Fruit fly (Drosophila melanogaster): ENCODE results near the gene Lip4.

Lip4 gene

DNA sequence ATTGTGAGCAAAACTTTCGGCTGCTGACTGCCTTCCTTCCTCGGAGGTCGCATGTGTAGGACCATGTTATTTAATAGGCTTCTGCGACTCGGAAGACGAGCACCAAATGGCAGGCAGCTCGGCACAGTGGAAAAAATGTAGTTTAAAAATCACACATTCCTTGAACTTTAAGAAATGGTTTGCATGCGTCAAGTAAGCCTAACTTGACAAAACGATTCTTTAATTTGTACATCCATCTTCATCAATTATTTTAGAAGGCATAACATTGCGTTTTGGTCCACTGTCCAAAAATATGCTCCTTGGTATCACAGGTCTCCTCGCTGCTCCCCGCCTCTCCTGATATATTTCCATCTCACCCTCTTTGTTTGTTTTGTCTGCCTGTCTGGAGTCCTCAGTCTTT is 38.3 kb downstream of the Lip4 start (continued):
- no peak for TF ChIP-seq tio (GFP tag; optimal IDR thresholded peaks at IDR 0.05)
- TF ChIP-seq CG10979 (tag; optimal IDR thresholded peaks at IDR 0.05): peak; percentile 23
- TF ChIP-seq CG8359 (GFP tag; optimal IDR thresholded peaks at IDR 0.05; ENCODE audit: borderline replicate concordance): no peak
- no peak for TF ChIP-seq peb (GFP tag; IDR thresholded peaks at IDR 0.05)
- TF ChIP-seq Scr (GFP tag; IDR thresholded peaks at IDR 0.05; ENCODE audit: partially characterized antibody): no peak
- no peak for TF ChIP-seq tll (GFP tag; optimal IDR thresholded peaks at IDR 0.05)
- TF ChIP-seq B-H2 (GFP tag; optimal IDR thresholded peaks at IDR 0.05): no peak
- TF ChIP-seq Hand (GFP tag; optimal IDR thresholded peaks at IDR 0.05): peak; percentile 80
- TF ChIP-seq Drgx (GFP tag; IDR thresholded peaks at IDR 0.05): no peak
- TF ChIP-seq disco-r (GFP tag; optimal IDR thresholded peaks at IDR 0.05): no peak
- TF ChIP-seq Dip2 (GFP tag; IDR thresholded peaks at IDR 0.05): no peak
- peak; percentile 53; the same call in 1 of the 2 replicates for TF ChIP-seq vvl (GFP tag; IDR thresholded peaks at IDR 0.05)
- TF ChIP-seq lov (optimal IDR thresholded peaks at IDR 0.05): no peak
- peak; percentile 21; the same call in 1 of the 3 replicates for TF ChIP-seq lov (GFP tag; IDR thresholded peaks at IDR 0.05)
- no peak for TF ChIP-seq Mes4 (GFP tag; optimal IDR thresholded peaks at IDR 0.05)
- TF ChIP-seq ara (GFP tag; IDR thresholded peaks at IDR 0.05): peak; percentile 19; the same call in 1 of the 2 replicates
- no peak for TF ChIP-seq CTCF (GFP tag; optimal IDR thresholded peaks at IDR 0.05)
- peak; percentile 49 for TF ChIP-seq ind (GFP tag; optimal IDR thresholded peaks at IDR 0.05)
- TF ChIP-seq CG12236 (GFP tag; optimal IDR thresholded peaks at IDR 0.05): no peak
- TF ChIP-seq luna (GFP tag; optimal IDR thresholded peaks at IDR 0.05): no peak
- TF ChIP-seq hbn (GFP tag; IDR thresholded peaks at IDR 0.05; ENCODE audit: partially characterized antibody): no peak
- TF ChIP-seq ci (GFP tag; IDR thresholded peaks at IDR 0.05): 0 out of 3 replicates have a peak, but pooled peaks have one; percentile 42
- no peak for TF ChIP-seq CG33557 (GFP tag; optimal IDR thresholded peaks at IDR 0.05)
- no peak for TF ChIP-seq ewg (GFP tag; optimal IDR thresholded peaks at IDR 0.05)
- TF ChIP-seq HLHmδ (GFP tag; optimal IDR thresholded peaks at IDR 0.05): no peak
- peak; percentile 25 to 37 for TF ChIP-seq dpn (GFP tag; optimal IDR thresholded peaks at IDR 0.05)
- TF ChIP-seq CG4404 (GFP tag; IDR thresholded peaks at IDR 0.05): peak; percentile 34; the same call in 1 of the 2 replicates
- peak; percentile 60 for TF ChIP-seq CG11504 (tag; optimal IDR thresholded peaks at IDR 0.05)
- TF ChIP-seq CG3065 (GFP tag; optimal IDR thresholded peaks at IDR 0.05): no peak
- TF ChIP-seq HLH3B (GFP tag; IDR thresholded peaks at IDR 0.05): peak; percentile 56; the same call in 1 of the 2 replicates
- TF ChIP-seq CG18619 (GFP tag; optimal IDR thresholded peaks at IDR 0.05): peak; percentile 49
- no peak for TF ChIP-seq Eip74EF (GFP tag; optimal IDR thresholded peaks at IDR 0.05)
- TF ChIP-seq seq (GFP tag; IDR thresholded peaks at IDR 0.05): 0 out of 2 replicates have a peak, but pooled peaks have one; percentile 24
- TF ChIP-seq CG8290 (GFP tag; optimal IDR thresholded peaks at IDR 0.05): no peak
- TF ChIP-seq CG8290 (tag; optimal IDR thresholded peaks at IDR 0.05): peak in 1 of 2 experiments; percentile 80
- peak; percentile 26 for TF ChIP-seq CG1233 (GFP tag; optimal IDR thresholded peaks at IDR 0.05)
- TF ChIP-seq CG9609 (GFP tag; optimal IDR thresholded peaks at IDR 0.05): peak; percentile 5
- peak; percentile 58 for TF ChIP-seq Fer3 (tag; optimal IDR thresholded peaks at IDR 0.05)
- no peak for TF ChIP-seq Dref (GFP tag; IDR thresholded peaks at IDR 0.05)
- peak; percentile 44 for TF ChIP-seq CG12071 (GFP tag; optimal IDR thresholded peaks at IDR 0.05)
- no peak for TF ChIP-seq Doc2 (GFP tag; IDR thresholded peaks at IDR 0.05)
- TF ChIP-seq Lpt (GFP tag; optimal IDR thresholded peaks at IDR 0.05): no peak
- peak; percentile 1 for TF ChIP-seq sd (tag; optimal IDR thresholded peaks at IDR 0.05)
- peak; percentile 87 for TF ChIP-seq lab (GFP tag; optimal IDR thresholded peaks at IDR 0.05)
- no peak for TF ChIP-seq Usf (GFP tag; optimal IDR thresholded peaks at IDR 0.05)
- TF ChIP-seq tna (GFP tag; IDR thresholded peaks at IDR 0.05; ENCODE audit: partially characterized antibody): no peak
- no peak for TF ChIP-seq CG18011 (GFP tag; optimal IDR thresholded peaks at IDR 0.05)
- no peak for TF ChIP-seq Tbp (GFP tag; optimal IDR thresholded peaks at IDR 0.05)
- TF ChIP-seq CG4707 (GFP tag; optimal IDR thresholded peaks at IDR 0.05): no peak
- no peak for TF ChIP-seq wek (GFP tag; optimal IDR thresholded peaks at IDR 0.05)
- peak; percentile 66 for TF ChIP-seq caup (GFP tag; optimal IDR thresholded peaks at IDR 0.05; ENCODE audit: severe bottlenecking)
